Worm (Caenorhabditis elegans) whole organism, midembryonic: ENCODE measurements around the gene col-142.

Experiments
- cog-1 ChIP-seq: sonication (generic microtip); optimal IDR thresholded peaks from 2 replicates; lab custom pipeline; 2016; ENCODE audit warnings: missing genetic modification characterization, missing compliant biosample characterization
- flt-1 ChIP-seq: fragments of 200-800 bp; sonication (Bioruptor generic); IDR thresholded peaks from 2 replicates; pipeline ENCODE4 v1.3.6; 2022; ENCODE audit warnings: missing genetic modification characterization, missing compliant biosample characterization
- med-1 ChIP-seq: sonication (generic microtip); optimal IDR thresholded peaks from 2 replicates; lab custom pipeline; 2017; ENCODE audit warnings: missing genetic modification characterization, mild to moderate bottlenecking, missing compliant biosample characterization, antibody characterized with exemption, missing genetic modification reagents; ENCODE audit not compliant: insufficient read depth
- tab-1 ChIP-seq: fragments of 200-800 bp; sonication (Bioruptor generic); IDR thresholded peaks from 2 replicates; pipeline ENCODE4 v1.3.6; 2022; ENCODE audit warnings: missing genetic modification characterization, missing compliant biosample characterization
- ztf-23 ChIP-seq: fragments of 200-800 bp; sonication (Bioruptor generic); IDR thresholded peaks from 2 replicates; pipeline ENCODE4 v1.3.6; 2022; ENCODE audit warnings: missing genetic modification reagents, missing genetic modification characterization, missing compliant biosample characterization

- TF ChIP-seq tab-1 (GFP tag; lab: Robert Waterston, UW) (no peak), ztf-23 (GFP tag; lab: Robert Waterston, UW) (no peak), flt-1 (no peak), med-1 (GFP tag; lab: Kevin White, UChicago) (no peak), cog-1 (no peak)
Observed at ce11 chrV:6839008-6839407, 8.0 kb downstream of the col-142 start, which contains the start of gene hpo-8.
